Worm (Caenorhabditis elegans): ENCODE data around the gene hrg-3.

ce11 chrV:9739402-9739801 lies 16.9 kb upstream of the hrg-3 start, which contains the start of gene marc-1:
- TF ChIP-seq T22C8.4 (GFP tag; IDR thresholded peaks at IDR 0.05), result no peak
- no peak for TF ChIP-seq cog-1 (tag; optimal IDR thresholded peaks at IDR 0.05)
- TF ChIP-seq tab-1 (GFP tag; IDR thresholded peaks at IDR 0.05), result no peak
- no peak for TF ChIP-seq ztf-29 (GFP tag; IDR thresholded peaks at IDR 0.05)
- no peak for TF ChIP-seq med-1 (GFP tag; optimal IDR thresholded peaks at IDR 0.05; ENCODE audit: insufficient read depth)
- TF ChIP-seq ref-1 (GFP tag; conservative IDR thresholded peaks at IDR 0.05), result no peak
